Fruit fly (Drosophila melanogaster) Kc167 (cell line): ENCODE measurements around the gene MFS10.

Experiments
- h ChIP-seq: fragments of >200 bp; optimal IDR thresholded peaks from 3 replicates; lab custom pipeline; 2018; ENCODE audit warnings: missing external identifiers
- insv ChIP-seq: fragments of >200 bp; optimal IDR thresholded peaks from 3 replicates; lab custom pipeline; 2018; ENCODE audit warnings: missing external identifiers
- psq ChIP-seq: fragments of >200 bp; optimal IDR thresholded peaks from 2 replicates; lab custom pipeline; 2017; ENCODE audit warnings: missing external identifiers

DNA sequence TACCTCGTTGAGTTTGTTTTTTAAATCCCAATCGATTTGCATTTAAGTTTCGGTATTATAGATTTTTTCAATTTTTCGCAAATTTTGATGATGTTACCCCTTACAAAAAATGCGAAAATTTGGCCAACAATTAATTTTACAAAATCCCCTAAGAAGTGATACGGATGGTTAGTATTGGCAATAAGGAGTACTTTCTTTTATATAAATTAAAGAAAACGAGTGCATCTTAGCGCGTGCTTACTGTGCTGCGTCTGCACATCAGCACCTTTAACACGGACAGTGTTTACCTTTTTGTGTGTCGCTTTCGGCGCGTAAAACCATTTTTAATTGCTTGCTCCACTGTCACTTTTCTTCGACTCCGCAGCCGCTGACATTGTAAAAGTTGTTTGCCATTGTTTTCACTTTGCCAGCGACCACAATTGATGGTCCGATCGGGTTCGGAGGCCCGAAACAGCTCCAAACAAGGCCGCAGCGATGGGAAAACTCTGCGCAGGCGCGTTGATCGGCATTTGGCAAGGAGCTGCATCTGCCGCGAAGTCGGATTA lies 14.9 kb upstream of the MFS10 start:
- no peak for TF ChIP-seq h
- no peak for TF ChIP-seq insv (lab: Kevin White, UChicago)
- TF ChIP-seq psq (lab: Kevin White, UChicago) = no peak
